Fruit fly (Drosophila melanogaster) whole organism, embryonic: ENCODE measurements around the gene Takl2.

ENCODE experiments used
- BtbVII ChIP-seq: fragments of 200-800 bp; sonication (Bioruptor generic); optimal IDR thresholded peaks from 3 replicates; lab custom pipeline; 2017; ENCODE audit warnings: missing biosample characterization, mild to moderate bottlenecking, missing genetic modification characterization
- CG11560 ChIP-seq: fragments of 200-800 bp; sonication (Bioruptor generic); IDR thresholded peaks from 3 replicates; pipeline ENCODE4 v1.3.6; 2022; ENCODE audit warnings: missing biosample characterization, missing genetic modification characterization
- CG13287 ChIP-seq: fragments of 200-800 bp; sonication (Bioruptor generic); IDR thresholded peaks from 2 replicates; pipeline ENCODE4 v1.3.6; 2022; ENCODE audit warnings: missing biosample characterization, missing genetic modification characterization; ENCODE audit not compliant: partially characterized antibody
- CG14050 ChIP-seq: fragments of 200-800 bp; sonication (Bioruptor generic); IDR thresholded peaks from 3 replicates; pipeline ENCODE4 v1.3.6; 2022; ENCODE audit warnings: missing biosample characterization, missing genetic modification characterization
- CG14710 ChIP-seq: fragments of 200-800 bp; sonication (Bioruptor generic); optimal IDR thresholded peaks from 3 replicates; lab custom pipeline; 2019; ENCODE audit warnings: missing biosample characterization, mild to moderate bottlenecking, missing genetic modification characterization, moderate library complexity
- CG17385 ChIP-seq: fragments of 200-800 bp; sonication (Bioruptor generic); optimal IDR thresholded peaks from 3 replicates; lab custom pipeline; 2018; ENCODE audit warnings: missing biosample characterization, mild to moderate bottlenecking, missing genetic modification characterization
- CG2116 ChIP-seq: fragments of 200-800 bp; sonication (Bioruptor generic); optimal IDR thresholded peaks from 3 replicates; lab custom pipeline; 2018; ENCODE audit warnings: missing biosample characterization, mild to moderate bottlenecking, missing genetic modification characterization
- CG2129 ChIP-seq: fragments of 200-800 bp; sonication (Bioruptor generic); IDR thresholded peaks from 2 replicates; pipeline ENCODE4 v1.3.6; 2022; ENCODE audit warnings: missing biosample characterization, missing genetic modification characterization; ENCODE audit not compliant: partially characterized antibody
- CG2712 ChIP-seq: fragments of 200-800 bp; optimal IDR thresholded peaks from 3 replicates; lab custom pipeline; 2019; ENCODE audit warnings: missing biosample characterization, mild to moderate bottlenecking, missing genetic modification characterization, moderate library complexity
- CG30431 ChIP-seq: fragments of 200-800 bp; sonication (Bioruptor generic); optimal IDR thresholded peaks from 2 replicates; lab custom pipeline; 2017; ENCODE audit warnings: missing biosample characterization, missing genetic modification characterization
- CG34224 ChIP-seq: fragments of 200-800 bp; sonication (Bioruptor generic); IDR thresholded peaks from 3 replicates; pipeline ENCODE4 v1.3.6; 2022; ENCODE audit warnings: missing biosample characterization, missing genetic modification characterization; ENCODE audit not compliant: partially characterized antibody
- CG4617 ChIP-seq: fragments of 200-800 bp; sonication (Bioruptor generic); optimal IDR thresholded peaks from 3 replicates; lab custom pipeline; 2016; ENCODE audit warnings: missing biosample characterization, missing genetic modification characterization, borderline replicate concordance
- CG7963 ChIP-seq: fragments of 200-800 bp; sonication (Bioruptor generic); IDR thresholded peaks from 3 replicates; pipeline ENCODE4 v1.3.6; 2022; ENCODE audit warnings: missing biosample characterization, missing genetic modification characterization; ENCODE audit not compliant: partially characterized antibody
- CG9797 ChIP-seq: fragments of 200-800 bp; sonication (Bioruptor generic); optimal IDR thresholded peaks from 3 replicates; lab custom pipeline; 2018; ENCODE audit warnings: missing biosample characterization, mild to moderate bottlenecking, missing genetic modification characterization
- CTCF ChIP-seq: fragments of 200-800 bp; sonication (Bioruptor generic); optimal IDR thresholded peaks from 2 replicates; lab custom pipeline; 2017; ENCODE audit warnings: missing biosample characterization, mild to moderate bottlenecking, missing genetic modification characterization, moderate library complexity
- Dll ChIP-seq: fragments of 200-800 bp; sonication (Bioruptor generic); IDR thresholded peaks from 4 replicates; pipeline ENCODE4 v1.3.6; 2022; ENCODE audit warnings: missing biosample characterization, missing genetic modification characterization; ENCODE audit not compliant: partially characterized antibody
- Doc3 ChIP-seq: fragments of 200-800 bp; sonication (Bioruptor generic); IDR thresholded peaks from 3 replicates; pipeline ENCODE4 v1.3.6; 2022; ENCODE audit warnings: missing biosample characterization, missing genetic modification characterization; ENCODE audit not compliant: partially characterized antibody
- Dp ChIP-seq: fragments of 200-800 bp; sonication (Bioruptor generic); optimal IDR thresholded peaks from 2 replicates; lab custom pipeline; 2018; ENCODE audit warnings: missing biosample characterization, mild to moderate bottlenecking, missing genetic modification characterization, moderate library complexity
- Dref ChIP-seq: fragments of 200-800 bp; sonication (Bioruptor generic); IDR thresholded peaks from 2 replicates; pipeline ENCODE4 v1.3.6; 2022; ENCODE audit warnings: missing biosample characterization, missing genetic modification characterization
- Drgx ChIP-seq: fragments of 200-800 bp; sonication (Bioruptor generic); IDR thresholded peaks from 2 replicates; pipeline ENCODE4 v1.3.6; 2022; ENCODE audit warnings: missing biosample characterization, missing genetic modification characterization
- E2f2 ChIP-seq: fragments of 200-800 bp; sonication (Bioruptor generic); IDR thresholded peaks from 2 replicates; pipeline ENCODE4 v1.3.6; 2022; ENCODE audit warnings: missing biosample characterization, missing genetic modification characterization
- Fer2 ChIP-seq: fragments of 200-800 bp; sonication (Bioruptor generic); optimal IDR thresholded peaks from 2 replicates; lab custom pipeline; 2018; ENCODE audit warnings: missing biosample characterization, mild to moderate bottlenecking, missing genetic modification characterization, moderate library complexity
- HLH4C ChIP-seq: fragments of 200-800 bp; sonication (Bioruptor generic); IDR thresholded peaks from 3 replicates; pipeline ENCODE4 v1.3.6; 2022; ENCODE audit warnings: missing biosample characterization, missing genetic modification characterization; ENCODE audit not compliant: partially characterized antibody
- HmgZ ChIP-seq: fragments of 200-800 bp; sonication (Bioruptor generic); optimal IDR thresholded peaks from 2 replicates; lab custom pipeline; 2018; ENCODE audit warnings: missing biosample characterization, mild to moderate bottlenecking, missing genetic modification characterization
- MESR4 ChIP-seq: fragments of 200-800 bp; sonication (Bioruptor generic); optimal IDR thresholded peaks from 2 replicates; lab custom pipeline; 2018; ENCODE audit warnings: missing biosample characterization, mild to moderate bottlenecking, missing genetic modification characterization, moderate library complexity
- Med ChIP-seq: fragments of 200-800 bp; sonication (Bioruptor generic); peaks from one replicate; lab custom pipeline; 2016; ENCODE audit warnings: missing biosample characterization, missing genetic modification characterization, mild to moderate bottlenecking, inconsistent platforms, moderate library complexity
- Pdp1 ChIP-seq, 2 experiments: fragments of 200-800 bp; sonication (Bioruptor generic); optimal IDR thresholded peaks; 3 replicates each; lab custom pipeline; 2016; ENCODE audit warnings: missing biosample characterization in 2 of 2, missing genetic modification characterization in 2 of 2, mild to moderate bottlenecking in 1 of 2, moderate library complexity in 1 of 2
- YL-1 ChIP-seq: fragments of 200-800 bp; sonication (Bioruptor generic); optimal IDR thresholded peaks from 3 replicates; lab custom pipeline; 2017; ENCODE audit warnings: missing biosample characterization, mild to moderate bottlenecking, missing genetic modification characterization
- abd-A ChIP-seq: fragments of 200-800 bp; sonication (Bioruptor generic); optimal IDR thresholded peaks from 3 replicates; lab custom pipeline; 2019; ENCODE audit warnings: missing biosample characterization, mild to moderate bottlenecking, missing genetic modification characterization, moderate library complexity
- amos ChIP-seq: fragments of 200-800 bp; sonication (Bioruptor generic); IDR thresholded peaks from 2 replicates; pipeline ENCODE4 v1.3.6; 2022; ENCODE audit warnings: missing biosample characterization, missing genetic modification characterization; ENCODE audit not compliant: partially characterized antibody
- ato ChIP-seq: fragments of 200-800 bp; sonication (Bioruptor generic); IDR thresholded peaks from 2 replicates; pipeline ENCODE4 v1.3.6; 2022; ENCODE audit warnings: missing biosample characterization, missing genetic modification characterization; ENCODE audit not compliant: partially characterized antibody
- bbx ChIP-seq: fragments of 200-800 bp; sonication (Bioruptor generic); IDR thresholded peaks from 2 replicates; pipeline ENCODE4 v1.3.6; 2022; ENCODE audit warnings: missing biosample characterization, missing genetic modification characterization; ENCODE audit not compliant: partially characterized antibody
- bsh ChIP-seq, 2 experiments: fragments of 200-800 bp; sonication (Bioruptor generic); optimal IDR thresholded peaks; 2 replicates each; lab custom pipeline; 2017 to 2018; ENCODE audit warnings: mild to moderate bottlenecking in 2 of 2, missing biosample characterization in 2 of 2, missing genetic modification characterization in 2 of 2, moderate library complexity in 1 of 2
- gsb ChIP-seq: fragments of 200-800 bp; sonication (Bioruptor generic); IDR thresholded peaks from 2 replicates; pipeline ENCODE4 v1.3.6; 2022; ENCODE audit warnings: missing biosample characterization, missing genetic modification characterization
- hb ChIP-seq: fragments of 200-800 bp; sonication (Bioruptor generic); IDR thresholded peaks from 3 replicates; pipeline ENCODE4 v1.3.6; 2022; ENCODE audit warnings: missing biosample characterization, missing genetic modification characterization; ENCODE audit not compliant: partially characterized antibody
- kay ChIP-seq: fragments of 200-800 bp; sonication (Bioruptor generic); optimal IDR thresholded peaks from 2 replicates; lab custom pipeline; 2016; ENCODE audit warnings: missing biosample characterization, missing genetic modification characterization
- lbe ChIP-seq: fragments of 200-800 bp; sonication (Bioruptor generic); optimal IDR thresholded peaks from 2 replicates; lab custom pipeline; 2016; ENCODE audit warnings: missing biosample characterization, mild to moderate bottlenecking, missing genetic modification characterization
- mld ChIP-seq: fragments of 200-800 bp; sonication (Bioruptor generic); IDR thresholded peaks from 3 replicates; pipeline ENCODE4 v1.3.6; 2022; ENCODE audit warnings: missing biosample characterization, missing genetic modification characterization; ENCODE audit not compliant: partially characterized antibody
- nmo ChIP-seq: fragments of 200-800 bp; sonication (Bioruptor generic); optimal IDR thresholded peaks from 2 replicates; lab custom pipeline; 2018; ENCODE audit warnings: missing biosample characterization, mild to moderate bottlenecking, missing genetic modification characterization, moderate library complexity
- pfk ChIP-seq: fragments of 200-800 bp; sonication (Bioruptor generic); optimal IDR thresholded peaks from 2 replicates; lab custom pipeline; 2018; ENCODE audit warnings: missing biosample characterization, mild to moderate bottlenecking, missing genetic modification characterization, moderate library complexity
- sqz ChIP-seq: fragments of 200-800 bp; sonication (Bioruptor generic); optimal IDR thresholded peaks from 3 replicates; lab custom pipeline; 2018; ENCODE audit warnings: missing biosample characterization, mild to moderate bottlenecking, missing genetic modification characterization
- sug ChIP-seq: fragments of 200-800 bp; optimal IDR thresholded peaks from 2 replicates; lab custom pipeline; 2019; ENCODE audit warnings: missing biosample characterization, mild to moderate bottlenecking, missing genetic modification characterization, moderate library complexity
- trem ChIP-seq: fragments of 200-800 bp; optimal IDR thresholded peaks from 3 replicates; lab custom pipeline; 2019; ENCODE audit warnings: missing biosample characterization, mild to moderate bottlenecking, missing genetic modification characterization, moderate library complexity
- trh ChIP-seq: fragments of 200-800 bp; sonication (Bioruptor generic); optimal IDR thresholded peaks from 2 replicates; lab custom pipeline; 2016; ENCODE audit warnings: missing biosample characterization, missing genetic modification characterization
- unc-4 ChIP-seq: fragments of 200-800 bp; sonication (Bioruptor generic); IDR thresholded peaks from 2 replicates; pipeline ENCODE4 v1.3.6; 2022; ENCODE audit warnings: missing biosample characterization, missing genetic modification characterization; ENCODE audit not compliant: partially characterized antibody
- vnd ChIP-seq: fragments of 200-800 bp; sonication (Bioruptor generic); IDR thresholded peaks from 3 replicates; pipeline ENCODE4 v1.3.6; 2022; ENCODE audit warnings: missing biosample characterization, missing genetic modification characterization; ENCODE audit not compliant: partially characterized antibody
- zen ChIP-seq: fragments of 200-800 bp; sonication (Bioruptor generic); optimal IDR thresholded peaks from 3 replicates; lab custom pipeline; 2018; ENCODE audit warnings: missing biosample characterization, mild to moderate bottlenecking, missing genetic modification characterization, moderate library complexity

Takl2 gene

DNA sequence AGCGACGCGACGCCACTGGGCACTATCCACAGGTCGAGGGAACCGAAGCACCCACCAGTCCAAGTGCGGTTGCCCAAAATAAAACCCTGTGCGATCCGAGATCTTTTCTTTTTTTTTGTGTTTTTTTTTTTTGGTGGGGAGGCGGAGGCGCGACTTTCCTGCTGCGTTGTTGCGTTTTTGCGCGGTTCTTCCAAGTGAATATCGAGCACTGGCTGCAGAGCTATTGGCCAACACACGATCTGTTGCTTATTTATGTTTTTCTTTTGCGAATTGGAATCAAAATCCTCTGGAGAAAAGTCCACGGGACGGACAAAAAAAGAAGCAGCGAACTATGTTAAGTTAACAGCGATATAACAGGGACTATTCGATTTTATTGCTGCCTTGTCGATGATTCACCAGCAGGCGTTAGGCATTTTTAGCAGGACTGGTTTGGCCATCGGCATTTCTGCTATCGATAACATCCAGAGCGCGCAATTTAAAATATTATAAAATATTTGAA, 12.8 kb downstream of the Takl2 start, which contains the start of gene wge:
wge (minus strand) TSS at position 343 of the 499 bp plus-strand sequence.
- TF ChIP-seq Drgx (GFP tag; lab: Robert Waterston, UW) (peak; percentile 40; the same call in 1 of the 2 replicates), CG17385 (GFP tag; lab: Kevin White, UChicago) (peak; percentile 56), CG2129 (GFP tag; lab: Robert Waterston, UW) (peak; percentile 36; the same call in 1 of the 2 replicates), kay (GFP tag; lab: Kevin White, UChicago) (peak; percentile 81), MESR4 (peak; percentile 74), lbe (GFP tag; lab: Kevin White, UChicago) (peak; percentile 39), gsb (GFP tag; lab: Robert Waterston, UW) (no peak), CG34224 (GFP tag; lab: Robert Waterston, UW) (peak; percentile 71), mld (GFP tag; lab: Robert Waterston, UW) (peak; percentile 55; the same call in 1 of the 3 replicates), CG13287 (peak; percentile 79), trem (tag; lab: Kevin White, UChicago) (peak; percentile 51), CG30431 (GFP tag; lab: Kevin White, UChicago) (no peak), Dp (GFP tag; lab: Kevin White, UChicago) (peak; percentile 94), CG9797 (GFP tag; lab: Kevin White, UChicago) (peak; percentile 65), HLH4C (peak; percentile 63; the same call in 2 of the 3 replicates), CG11560 (peak; percentile 96), Pdp1 (GFP tag; optimal IDR thresholded peaks at IDR 0.05; lab: Kevin White, UChicago) (peak in 1 of 2 experiments; percentile 43), CG4617 (GFP tag; lab: Kevin White, UChicago) (peak; percentile 88), Fer2 (tag; lab: Kevin White, UChicago) (no peak), Dll (peak; percentile 71; the same call in 3 of the 4 replicates), nmo (GFP tag; lab: Kevin White, UChicago) (peak; percentile 21), vnd (GFP tag; lab: Robert Waterston, UW) (peak; percentile 38; the same call in 1 of the 3 replicates), bbx (GFP tag; lab: Robert Waterston, UW) (peak; percentile 74), sqz (peak; percentile 89), CG14050 (no peak), amos (GFP tag; lab: Robert Waterston, UW) (peak; percentile 65), CG2712 (tag; lab: Kevin White, UChicago) (peak; percentile 7), bsh (GFP tag; optimal IDR thresholded peaks at IDR 0.05; lab: Kevin White, UChicago) (peak in 1 of 2 experiments; percentile 94), YL-1 (GFP tag; lab: Kevin White, UChicago) (peak; percentile 62), CG14710 (tag; lab: Kevin White, UChicago) (peak; percentile 50), HmgZ (tag; lab: Kevin White, UChicago) (peak; percentile 22), Med (GFP tag; lab: Kevin White, UChicago) (peak; percentile 29), sug (peak; percentile 5), CTCF (GFP tag; lab: Kevin White, UChicago) (peak; percentile 55), CG7963 (GFP tag; lab: Robert Waterston, UW) (peak; percentile 55; the same call in 1 of the 3 replicates), hb (GFP tag; lab: Robert Waterston, UW) (peak; percentile 67; the same call in 2 of the 3 replicates), abd-A (tag; lab: Kevin White, UChicago) (peak; percentile 31), trh (GFP tag; lab: Kevin White, UChicago) (no peak), unc-4 (GFP tag; lab: Robert Waterston, UW) (peak; percentile 69), BtbVII (no peak), CG2116 (GFP tag; lab: Kevin White, UChicago) (peak; percentile 71), Dref (GFP tag; lab: Robert Waterston, UW) (peak; percentile 91), pfk (no peak), E2f2 (GFP tag; lab: Robert Waterston, UW) (peak; percentile 96), ato (GFP tag; lab: Robert Waterston, UW) (peak; percentile 84), zen (tag; lab: Kevin White, UChicago) (no peak), Doc3 (GFP tag; lab: Robert Waterston, UW) (peak; percentile 44; the same call in 2 of the 3 replicates)
